Worm (Caenorhabditis elegans) whole organism, L1 larva: Measurements from ENCODE around the gene hex-2.

Experiments
- dpl-1 ChIP-seq, 3 experiments: fragments of 150-350 bp in 2 of 3; sonication (generic microtip) in 1 of 3; optimal IDR thresholded peaks; 2 replicates each; lab custom pipeline; 2014 to 2017; ENCODE audit warnings: missing biosample characterization in 3 of 3, missing genetic modification characterization in 3 of 3, missing genetic modification reagents in 3 of 3
- egl-27 ChIP-seq, 2 experiments: fragments of 150-350 bp in 1 of 2; sonication (generic microtip); optimal IDR thresholded peaks; 3 replicates each; lab custom pipeline; 2017 to 2018; ENCODE audit warnings: missing biosample characterization in 2 of 2, missing genetic modification characterization in 2 of 2, missing genetic modification reagents in 2 of 2
- elt-3 ChIP-seq, 6 experiments: fragments of 150-350 bp in 1 of 6; sonication (generic microtip); optimal IDR thresholded peaks; 2 replicates each; lab custom pipeline; 2017 to 2018; ENCODE audit warnings: missing biosample characterization in 6 of 6, missing genetic modification characterization in 6 of 6, inconsistent platforms in 1 of 6
- fos-1 ChIP-seq: fragments of 150-350 bp; optimal IDR thresholded peaks from 2 replicates; lab custom pipeline; 2014; ENCODE audit warnings: missing biosample characterization, missing genetic modification characterization
- lin-15B ChIP-seq: fragments of 150-350 bp; sonication (generic microtip); optimal IDR thresholded peaks from 3 replicates; lab custom pipeline; 2014; ENCODE audit warnings: missing biosample characterization, missing genetic modification characterization
- lir-3 ChIP-seq: sonication (generic microtip); optimal IDR thresholded peaks from 2 replicates; lab custom pipeline; 2016; ENCODE audit warnings: mild to moderate bottlenecking, missing genetic modification characterization, moderate library complexity, missing compliant biosample characterization; ENCODE audit not compliant: poor library complexity
- mdl-1 ChIP-seq, 2 experiments: fragments of 150-350 bp; optimal IDR thresholded peaks; 2 replicates each; lab custom pipeline; 2014 to 2017; ENCODE audit warnings: missing biosample characterization in 2 of 2, missing genetic modification characterization in 2 of 2, inconsistent platforms in 1 of 2
- mep-1 ChIP-seq: fragments of 150-350 bp; optimal IDR thresholded peaks from 2 replicates; lab custom pipeline; 2014; ENCODE audit warnings: missing biosample characterization, missing genetic modification characterization
- unc-130 ChIP-seq: fragments of 150-350 bp; optimal IDR thresholded peaks from 2 replicates; lab custom pipeline; 2017; ENCODE audit warnings: missing biosample characterization, missing genetic modification characterization, inconsistent platforms
- unc-62 ChIP-seq: fragments of 150-350 bp; optimal IDR thresholded peaks from 2 replicates; lab custom pipeline; 2014; ENCODE audit warnings: missing biosample characterization, missing genetic modification reagents, missing genetic modification characterization
- unc-86 ChIP-seq: sonication (generic microtip); optimal IDR thresholded peaks from 2 replicates; lab custom pipeline; 2016; ENCODE audit warnings: missing genetic modification characterization, missing compliant biosample characterization
- vab-15 ChIP-seq: sonication (generic microtip); optimal IDR thresholded peaks from 2 replicates; lab custom pipeline; 2017; ENCODE audit warnings: missing genotype, mild to moderate bottlenecking, missing genetic modification characterization, missing compliant biosample characterization
- ztf-11 ChIP-seq, 2 experiments: sonication (generic microtip); optimal IDR thresholded peaks; 2 replicates each; lab custom pipeline; 2016 to 2017; ENCODE audit warnings: missing genetic modification characterization in 2 of 2, missing biosample characterization in 1 of 2, missing compliant biosample characterization in 1 of 2

DNA sequence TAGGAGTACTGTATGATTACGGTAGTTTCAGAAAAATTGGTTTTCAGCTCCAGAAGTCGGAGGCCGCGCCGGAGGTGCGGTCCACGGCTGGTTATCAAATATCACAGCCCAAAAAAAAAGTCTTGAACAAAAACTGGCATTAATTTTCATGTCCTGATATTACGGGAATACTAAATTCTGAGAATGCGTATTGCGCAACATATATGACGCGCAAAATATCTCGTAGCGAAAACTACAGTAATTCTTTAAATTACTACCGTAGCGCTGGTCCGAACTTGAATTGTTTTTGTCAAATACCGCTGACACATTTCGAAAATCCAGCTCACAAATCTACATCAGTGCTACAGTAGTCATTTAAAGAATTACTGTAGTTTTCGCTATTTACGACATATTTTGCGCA lies 14.7 kb downstream of the hex-2 start:
- no peak for TF ChIP-seq fos-1 (tag; lab: Kevin White, UChicago)
- no peak for TF ChIP-seq unc-130 (tag; lab: Kevin White, UChicago)
- no peak for TF ChIP-seq lin-15B (tag; lab: Kevin White, UChicago)
- TF ChIP-seq egl-27 (tag; optimal IDR thresholded peaks at IDR 0.05; lab: Kevin White, UChicago) = no peak
- no peak for TF ChIP-seq vab-15 (tag; lab: Kevin White, UChicago)
- TF ChIP-seq elt-3 (tag; optimal IDR thresholded peaks at IDR 0.05; lab: Kevin White, UChicago) = no peak
- TF ChIP-seq unc-62 (GFP tag; lab: Kevin White, UChicago) = no peak
- TF ChIP-seq mdl-1 (tag; optimal IDR thresholded peaks at IDR 0.05; lab: Kevin White, UChicago) = no peak
- TF ChIP-seq unc-86 = no peak
- TF ChIP-seq mep-1 = no peak
- TF ChIP-seq lir-3 (tag; lab: Kevin White, UChicago) = no peak
- no peak for TF ChIP-seq ztf-11 (tag; optimal IDR thresholded peaks at IDR 0.05; lab: Kevin White, UChicago)
- no peak for TF ChIP-seq dpl-1 (GFP tag; optimal IDR thresholded peaks at IDR 0.05; lab: Kevin White, UChicago)
